Worm (Caenorhabditis elegans): ENCODE data around the gene npp-10.

- no peak for TF ChIP-seq aptf-2 (GFP tag; conservative IDR thresholded peaks at IDR 0.05)
- TF ChIP-seq C06A6.2 (GFP tag; conservative IDR thresholded peaks at IDR 0.05), result no peak
- no peak for TF ChIP-seq C17E4.6 (GFP tag; IDR thresholded peaks at IDR 0.05)
- no peak for TF ChIP-seq lin-40 (tag; optimal IDR thresholded peaks at IDR 0.05)
- no peak for TF ChIP-seq cebp-1 (GFP tag; IDR thresholded peaks at IDR 0.05)
- TF ChIP-seq cebp-1 (tag; optimal IDR thresholded peaks at IDR 0.05), result no peak
- no peak for TF ChIP-seq T07F8.4 (tag; optimal IDR thresholded peaks at IDR 0.05)
- no peak for TF ChIP-seq nfyb-1 (GFP tag; IDR thresholded peaks at IDR 0.05)
- no peak for TF ChIP-seq hmg-1.2 (GFP tag; IDR thresholded peaks at IDR 0.05)
- TF ChIP-seq sea-2 (GFP tag; IDR thresholded peaks at IDR 0.05), result no peak
- TF ChIP-seq let-607 (tag; optimal IDR thresholded peaks at IDR 0.05), result no peak
- TF ChIP-seq F52B5.7 (tag; optimal IDR thresholded peaks at IDR 0.05), result no peak
Measured at ce11 chrIII:5992043-5992442, 27.3 kb downstream of the npp-10 start.

Data from whole organism, young adult.